Worm (Caenorhabditis elegans): ENCODE results near the gene acr-21.

- TF ChIP-seq dao-5 (tag; optimal IDR thresholded peaks at IDR 0.05): no peak
- no peak for TF ChIP-seq him-1 (tag; optimal IDR thresholded peaks at IDR 0.05)
- no peak for TF ChIP-seq W03F9.2 (tag; optimal IDR thresholded peaks at IDR 0.05)
These were observed 30.6 kb downstream of the acr-21 start, which contains the start of gene ctsa-4.2 for ce11 chrIII:6612282-6612681.
